Fruit fly (Drosophila melanogaster) S2 (cell line): ENCODE data around the gene Cpsf100.
A peak's percentile ranks its signal among the peaks of the same experiment; 100 is the strongest.

Experiments used
- CG8478 ChIP-seq: fragments of >200 bp; optimal IDR thresholded peaks from 2 replicates; lab custom pipeline; 2018
- CTCF ChIP-seq, 2 experiments: fragments of >200 bp; optimal IDR thresholded peaks; 2 replicates each; lab custom pipeline; 2018

Gene Cpsf100

DNA sequence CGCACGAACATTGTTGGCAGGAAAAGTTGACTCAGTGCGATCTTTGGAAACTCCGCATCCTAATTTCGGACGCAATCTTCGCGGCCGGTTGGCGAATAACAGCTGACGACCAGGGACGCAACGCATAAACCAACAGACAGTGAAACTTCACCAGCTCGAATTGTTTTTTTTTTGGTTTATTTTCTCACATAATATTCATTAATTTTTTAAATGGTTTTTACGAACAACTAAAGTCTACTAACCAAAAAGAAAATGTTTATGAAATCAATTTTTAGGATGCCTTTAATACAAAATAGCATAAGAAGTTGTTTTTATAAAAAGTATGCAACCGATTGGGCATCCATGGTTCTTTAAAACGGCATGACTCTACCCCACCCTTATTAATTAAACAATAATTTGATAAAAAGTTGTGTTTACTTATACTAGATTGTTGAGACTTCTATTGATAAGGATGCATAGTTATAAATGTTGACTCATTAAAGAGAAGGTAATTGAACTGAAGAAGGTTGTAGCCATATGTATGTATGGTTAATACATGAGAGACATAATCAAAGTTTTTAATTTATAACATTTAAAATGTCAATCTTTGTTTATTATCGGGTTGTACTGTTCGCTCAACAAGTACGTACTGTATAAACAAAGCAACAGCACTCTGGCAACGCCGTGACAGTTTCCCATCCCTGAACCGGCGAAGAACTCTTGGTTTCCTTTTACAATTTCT lies at the start of gene Cpsf100, which contains the start of gene beta4GalNAcTB:
Cpsf100 (plus strand) TSS at position 665 of the 721 bp plus-strand sequence.
beta4GalNAcTB (minus strand) TSS at position 100 of the 721 bp plus-strand sequence.
- no peak for TF ChIP-seq CG8478 (lab: Kevin White, UChicago)
- no peak for TF ChIP-seq CTCF (optimal IDR thresholded peaks at IDR 0.05; lab: Kevin White, UChicago)

DNA sequence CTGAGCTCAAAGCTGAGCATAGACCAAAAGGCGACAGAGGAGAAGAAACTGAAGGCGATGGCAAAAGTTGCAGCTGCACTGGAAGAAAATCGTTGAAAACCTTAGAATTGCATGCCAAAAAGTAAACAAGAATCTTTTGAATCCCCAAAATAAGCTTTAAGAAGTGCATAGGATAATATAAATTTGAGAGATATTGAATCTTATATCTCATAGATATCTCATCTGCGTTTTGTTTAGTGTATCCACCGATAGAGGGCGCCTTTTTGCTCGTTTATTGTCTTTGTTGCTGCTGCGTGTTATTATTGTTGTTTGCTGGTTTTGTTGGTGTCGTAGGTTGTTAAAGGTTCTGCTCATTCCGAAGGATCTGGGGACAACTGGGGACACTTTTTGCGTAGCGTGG lies 48.5 kb upstream of the Cpsf100 start:
- TF ChIP-seq CTCF (optimal IDR thresholded peaks at IDR 0.05; lab: Kevin White, UChicago) (peak; percentile 56 to 59), CG8478 (lab: Kevin White, UChicago) (no peak)

DNA sequence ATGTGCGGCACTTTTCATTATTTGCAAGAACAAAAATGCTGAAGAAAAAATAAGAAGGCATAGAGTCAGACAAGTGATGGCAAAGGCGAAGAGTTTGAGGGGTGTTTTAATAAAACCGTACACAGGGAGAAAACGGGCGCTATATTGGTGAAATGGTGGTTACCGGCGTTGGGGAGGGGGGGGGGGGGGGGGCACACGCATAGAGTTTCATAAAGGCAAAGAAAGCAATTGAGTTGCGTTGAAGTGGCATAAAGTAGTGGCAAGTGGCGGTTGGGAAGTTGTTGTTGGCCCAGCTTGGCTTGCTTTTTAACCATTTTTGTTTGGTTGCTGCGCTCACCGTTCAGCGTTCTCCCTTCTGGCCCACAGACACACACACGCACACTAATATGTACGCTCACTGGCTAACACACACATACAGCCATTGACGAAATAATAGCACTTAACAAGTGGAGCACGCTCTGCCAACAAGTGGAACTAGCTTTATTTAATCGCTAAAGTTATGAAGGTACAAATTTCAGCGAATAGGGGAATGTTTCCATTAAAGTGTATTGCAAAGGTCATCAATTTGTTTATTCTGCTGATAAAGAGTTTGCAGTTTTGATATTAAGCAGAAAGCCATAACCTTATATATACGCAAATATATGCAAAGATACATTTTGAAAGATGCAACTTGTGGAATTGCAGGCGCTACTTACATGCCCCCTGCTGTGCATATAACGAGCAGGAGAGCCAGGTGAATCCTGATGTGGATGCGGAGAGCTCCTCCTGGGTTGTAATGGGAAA lies 46.6 kb upstream of the Cpsf100 start:
- TF ChIP-seq CG8478 (lab: Kevin White, UChicago) (no peak), CTCF (optimal IDR thresholded peaks at IDR 0.05; lab: Kevin White, UChicago) (no peak)

DNA sequence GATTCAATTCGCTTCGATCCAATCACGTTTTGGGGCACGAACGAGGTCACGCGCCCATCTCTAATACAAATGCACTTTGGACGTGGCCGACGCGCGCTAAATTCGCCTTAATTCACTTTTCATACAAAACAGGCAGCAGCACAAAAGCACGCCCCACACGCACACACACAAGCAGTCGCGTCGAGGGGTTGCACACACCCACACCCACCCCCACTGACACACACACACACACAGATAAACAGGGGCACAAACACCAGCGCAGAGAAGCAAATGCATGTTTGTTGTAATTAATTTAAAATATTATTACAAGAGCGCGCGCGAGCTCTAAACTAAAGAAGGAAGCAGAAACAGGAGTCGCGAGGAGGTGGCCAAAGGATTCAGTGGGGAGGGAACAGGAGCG lies 45.0 kb upstream of the Cpsf100 start:
- TF ChIP-seq CTCF (optimal IDR thresholded peaks at IDR 0.05; lab: Kevin White, UChicago) (no peak), CG8478 (lab: Kevin White, UChicago) (no peak)

DNA sequence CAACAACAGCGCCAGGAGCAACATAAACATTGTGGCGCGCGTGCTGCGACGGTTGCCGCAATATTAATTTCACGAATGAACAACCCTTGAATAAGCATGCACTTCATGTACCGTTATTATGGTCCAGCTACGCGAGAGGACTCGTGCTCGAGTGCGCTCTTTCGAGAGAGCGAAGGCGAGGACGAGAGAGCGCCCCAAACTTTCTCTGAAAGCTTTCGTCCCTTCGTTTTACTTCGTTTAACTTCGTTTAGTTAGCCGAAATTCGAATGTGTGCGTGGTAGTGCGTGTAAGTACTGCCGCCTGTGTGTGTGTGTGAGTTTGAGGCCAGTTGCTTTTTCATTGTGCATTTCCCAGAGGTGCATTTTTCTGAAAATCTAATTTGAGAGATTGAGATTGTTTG lies 43.7 kb upstream of the Cpsf100 start:
- no peak for TF ChIP-seq CTCF (optimal IDR thresholded peaks at IDR 0.05; lab: Kevin White, UChicago)
- TF ChIP-seq CG8478 (lab: Kevin White, UChicago), result no peak

DNA sequence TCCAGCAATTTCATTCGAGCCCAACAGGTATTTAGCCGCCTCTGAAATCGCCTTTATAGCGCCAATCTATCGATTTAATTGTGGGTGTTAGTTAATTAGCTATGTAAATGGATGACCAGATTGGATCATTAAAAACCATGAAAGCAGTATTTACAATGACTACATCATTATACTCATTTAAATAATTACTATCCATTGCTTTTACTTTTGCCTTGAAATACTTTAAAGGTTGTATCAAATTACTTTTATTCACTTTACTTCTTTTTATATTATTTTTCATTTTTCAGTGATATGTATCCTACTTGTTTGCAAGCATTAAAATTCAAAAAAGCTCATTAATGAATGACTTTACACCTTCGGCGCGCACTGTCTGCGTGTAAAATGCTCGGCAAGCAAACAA lies 35.4 kb upstream of the Cpsf100 start:
- no peak for TF ChIP-seq CTCF (optimal IDR thresholded peaks at IDR 0.05; lab: Kevin White, UChicago)
- TF ChIP-seq CG8478 (lab: Kevin White, UChicago), result no peak

DNA sequence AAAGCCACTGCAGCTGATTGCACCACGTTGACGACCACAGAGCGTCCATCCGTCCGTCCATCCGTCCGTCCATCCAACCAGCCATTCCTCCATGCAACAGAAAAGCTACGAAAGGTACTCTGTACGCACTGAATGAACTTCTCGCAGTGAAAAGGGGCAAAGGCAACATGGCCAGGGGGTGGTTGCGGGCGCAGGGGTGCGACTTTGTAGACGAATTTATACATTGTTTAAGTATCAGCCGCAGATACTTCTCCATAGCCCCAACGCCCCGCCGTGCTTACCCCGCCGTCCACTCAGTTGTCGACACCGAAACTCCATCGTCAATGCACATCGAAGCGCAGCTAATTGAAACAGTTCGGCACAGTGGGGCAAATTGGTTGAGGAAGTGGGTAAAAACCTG lies 34.4 kb upstream of the Cpsf100 start:
- no peak for TF ChIP-seq CG8478 (lab: Kevin White, UChicago)
- no peak for TF ChIP-seq CTCF (optimal IDR thresholded peaks at IDR 0.05; lab: Kevin White, UChicago)

DNA sequence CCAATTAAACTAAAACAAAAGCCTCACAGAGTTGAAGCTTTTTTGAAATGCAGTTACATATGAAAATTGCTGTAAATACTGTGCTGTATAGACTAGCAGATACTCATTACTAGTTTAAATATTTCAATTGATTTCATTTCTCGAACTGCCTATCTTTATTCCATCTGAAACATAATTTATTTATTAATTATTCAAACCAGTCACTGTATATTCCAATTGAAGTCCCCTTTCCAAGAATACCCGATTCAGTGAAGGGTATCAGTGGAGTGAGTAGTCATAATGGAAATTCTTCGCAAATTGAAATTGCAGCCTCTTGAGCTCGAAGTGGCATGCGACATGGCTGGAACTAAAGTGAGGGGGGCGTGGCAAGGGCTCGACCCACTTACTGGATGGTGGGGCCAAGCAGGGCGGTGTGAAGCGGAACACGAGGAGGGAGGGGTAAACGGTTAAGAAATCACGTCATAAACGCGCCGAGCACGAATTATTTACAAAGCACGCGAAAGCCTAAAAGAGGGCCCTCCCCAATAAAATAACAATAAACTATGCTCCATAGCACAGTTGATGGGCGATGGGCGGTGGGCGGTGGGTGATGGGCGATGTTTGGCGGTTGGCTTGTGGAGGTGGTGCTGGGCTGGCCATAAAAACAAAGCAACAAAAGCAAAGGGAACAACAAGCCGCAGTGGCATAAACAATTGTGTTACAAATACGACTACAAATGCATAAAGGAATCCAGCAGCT lies 29.3 kb upstream of the Cpsf100 start:
- TF ChIP-seq CG8478 (lab: Kevin White, UChicago), result no peak
- TF ChIP-seq CTCF (optimal IDR thresholded peaks at IDR 0.05; lab: Kevin White, UChicago), result no peak

DNA sequence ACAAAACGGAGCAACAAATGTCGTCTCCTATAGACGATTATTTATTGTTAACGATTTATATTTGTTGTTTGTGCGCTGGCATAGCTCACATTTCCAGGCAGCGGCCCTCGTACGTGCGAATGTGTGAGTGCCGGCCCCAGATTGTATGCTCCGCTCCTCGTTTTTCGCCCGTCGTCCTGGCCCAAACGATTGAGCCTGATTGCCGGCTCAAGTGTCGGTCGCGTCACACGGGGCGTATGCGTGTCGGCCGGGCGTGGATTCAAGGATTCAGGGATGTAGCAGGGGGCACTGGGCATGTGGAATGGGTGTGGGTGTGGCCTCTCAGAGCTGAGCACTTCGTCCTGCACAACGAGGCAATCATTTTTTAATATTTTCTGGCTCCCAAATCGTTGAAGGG lies 28.8 kb upstream of the Cpsf100 start:
- no peak for TF ChIP-seq CG8478 (lab: Kevin White, UChicago)

DNA sequence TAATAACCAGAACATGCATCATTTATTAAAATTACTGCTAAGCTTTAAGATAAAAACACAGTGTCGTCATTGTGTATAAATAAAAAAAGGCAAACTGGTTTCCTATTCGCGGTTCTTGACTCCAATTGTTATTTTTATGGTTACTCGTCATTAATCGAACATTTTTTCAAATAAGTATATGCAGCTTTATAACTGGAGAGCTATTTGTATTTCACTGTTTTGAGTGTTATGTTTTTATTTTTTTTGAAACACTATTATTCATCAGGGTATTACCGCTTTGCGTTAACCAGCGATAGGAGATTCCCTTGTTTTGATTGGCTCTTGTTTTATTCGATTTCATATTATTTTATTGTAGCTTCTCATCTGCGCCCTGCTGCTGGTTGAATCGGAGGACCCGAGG lies 23.2 kb upstream of the Cpsf100 start:
- TF ChIP-seq CG8478 (lab: Kevin White, UChicago) (no peak), CTCF (optimal IDR thresholded peaks at IDR 0.05; lab: Kevin White, UChicago) (no peak)

DNA sequence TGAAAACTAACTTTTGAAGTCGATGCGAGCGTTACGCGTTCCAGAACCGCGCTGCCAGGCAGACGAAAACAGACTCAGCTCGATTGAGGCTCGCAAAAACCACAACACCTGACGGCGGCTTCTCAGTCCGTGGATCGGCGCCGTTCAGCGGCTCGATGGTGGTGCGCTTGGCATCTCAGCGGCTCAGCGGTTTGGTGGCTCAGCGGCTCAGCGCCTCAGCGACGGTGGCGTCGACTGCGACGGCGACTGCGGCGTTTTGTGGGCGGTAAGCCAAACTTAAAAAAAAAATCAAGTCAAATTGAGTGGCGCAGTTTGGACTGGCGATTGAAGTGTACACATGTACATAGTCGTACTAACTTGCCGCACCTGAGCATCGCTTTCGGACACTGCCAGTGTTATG lies 14.0 kb upstream of the Cpsf100 start, which contains the start of gene wat:
wat (minus strand) TSS at position 41 of the 400 bp plus-strand sequence.
- TF ChIP-seq CG8478 (lab: Kevin White, UChicago) (no peak), CTCF (optimal IDR thresholded peaks at IDR 0.05; lab: Kevin White, UChicago) (no peak)

DNA sequence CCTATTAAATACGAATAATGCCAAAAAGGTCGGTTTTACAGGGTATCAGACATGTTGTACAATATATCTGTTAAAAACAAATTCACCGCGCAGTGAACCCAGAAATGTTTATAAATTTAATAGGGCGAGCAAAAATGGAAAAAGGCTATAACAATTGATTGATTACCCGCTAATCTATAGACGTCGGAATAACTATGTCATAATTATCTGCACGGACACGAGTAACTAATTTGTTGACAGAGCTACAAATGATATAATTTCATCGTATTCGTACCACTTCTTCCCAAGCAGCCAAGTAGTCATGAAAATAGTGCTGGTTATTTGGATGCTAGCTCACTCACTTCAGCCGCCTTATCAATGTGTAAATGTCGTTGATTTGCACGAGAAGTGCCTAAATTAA lies 9.7 kb upstream of the Cpsf100 start, which contains the start of gene CG14518:
CG14518 (plus strand) TSS at position 301 of the 400 bp plus-strand sequence.
- TF ChIP-seq CG8478 (lab: Kevin White, UChicago), result no peak
- no peak for TF ChIP-seq CTCF (optimal IDR thresholded peaks at IDR 0.05; lab: Kevin White, UChicago)

DNA sequence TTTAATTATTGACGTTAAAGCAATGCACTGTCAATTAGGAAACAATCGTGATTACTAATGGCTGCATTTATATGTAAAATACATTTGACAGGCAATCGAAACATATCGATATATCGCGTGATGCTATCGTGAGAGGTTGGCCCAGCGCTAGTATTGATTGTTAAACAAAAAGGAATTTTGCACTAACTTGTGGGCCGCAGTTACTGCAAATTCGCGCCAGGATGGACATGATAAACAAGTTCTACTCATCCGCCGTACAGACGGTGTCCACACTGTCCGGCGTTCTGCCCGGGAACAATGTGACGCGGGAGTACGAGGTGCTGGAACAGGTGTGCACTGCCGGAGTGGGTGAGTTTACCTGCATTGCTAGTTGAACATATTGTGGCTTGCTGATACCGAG lies 7.3 kb upstream of the Cpsf100 start, which contains the start of the genes eIF4E6 and CG1951:
eIF4E6 (minus strand) TSS at position 53 of the 400 bp plus-strand sequence.
CG1951 (plus strand) TSS at position 115 of the 400 bp plus-strand sequence.
- TF ChIP-seq CTCF (optimal IDR thresholded peaks at IDR 0.05; lab: Kevin White, UChicago) (peak in 1 of 2 experiments; percentile 39), CG8478 (lab: Kevin White, UChicago) (no peak)

DNA sequence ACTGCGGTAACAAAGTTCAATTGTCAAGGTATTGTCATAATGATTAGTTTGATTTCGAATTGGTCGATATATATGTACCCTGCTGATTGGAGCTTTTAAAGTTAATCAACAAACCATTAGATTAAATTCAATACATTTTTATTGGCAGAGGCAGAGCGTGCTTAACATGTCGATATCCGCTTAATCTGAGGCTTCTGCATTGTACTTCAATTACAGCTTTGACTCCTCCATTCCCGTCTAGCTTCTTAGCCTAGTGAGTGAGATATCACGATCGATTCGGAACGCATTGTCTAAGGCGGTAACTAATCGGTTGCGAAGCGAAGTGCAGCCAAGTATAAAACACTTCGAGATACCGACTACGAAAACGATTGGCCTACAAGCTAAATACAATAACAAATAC lies 1.8 kb upstream of the Cpsf100 start, which contains the start of gene Ssl2:
Ssl2 (minus strand) TSS at position 101 of the 400 bp plus-strand sequence.
- no peak for TF ChIP-seq CG8478 (lab: Kevin White, UChicago)
- no peak for TF ChIP-seq CTCF (optimal IDR thresholded peaks at IDR 0.05; lab: Kevin White, UChicago)
